Worm (Caenorhabditis elegans) whole organism, L4 larva: ENCODE data around the gene K11H3.8.
A peak's percentile ranks its signal among the peaks of the same experiment; 100 is the strongest.

Experiments used
- F44E2.7 ChIP-seq: fragments of 200-800 bp; sonication (Bioruptor generic); IDR thresholded peaks from 2 replicates; pipeline ENCODE4 v2.1.2; 2022; ENCODE audit warnings: missing genetic modification characterization, missing compliant biosample characterization
- R02D3.7 ChIP-seq: fragments of 150-350 bp; sonication (generic microtip); optimal IDR thresholded peaks from 3 replicates; lab custom pipeline; 2014; ENCODE audit warnings: missing biosample characterization, missing genetic modification characterization
- T26A8.4 ChIP-seq: fragments of 200-800 bp; sonication (Bioruptor generic); IDR thresholded peaks from 2 replicates; pipeline ENCODE4 v1.3.6; 2022; ENCODE audit warnings: missing genetic modification characterization, missing compliant biosample characterization
- Y48G9A.11 ChIP-seq: fragments of 200-800 bp; sonication (Bioruptor generic); IDR thresholded peaks from 2 replicates; pipeline ENCODE4 v1.3.6; 2022; ENCODE audit warnings: missing genetic modification reagents, missing genetic modification characterization, missing compliant biosample characterization
- arid-1 ChIP-seq: fragments of 200-800 bp; sonication (Bioruptor generic); conservative IDR thresholded peaks from 2 replicates; pipeline ENCODE4 v1.3.6; 2022; ENCODE audit warnings: missing genetic modification reagents, missing genetic modification characterization, missing compliant biosample characterization
- attf-4 ChIP-seq: sonication (generic microtip); optimal IDR thresholded peaks from 3 replicates; lab custom pipeline; 2017; ENCODE audit warnings: missing biosample characterization, missing genetic modification characterization
- ceh-20 ChIP-seq: fragments of 200-800 bp; sonication (Bioruptor generic); IDR thresholded peaks from 2 replicates; pipeline ENCODE4 v1.3.6; 2022; ENCODE audit warnings: missing genetic modification reagents, missing genetic modification characterization, missing compliant biosample characterization
- ceh-28 ChIP-seq: fragments of 150-350 bp; optimal IDR thresholded peaks from 2 replicates; lab custom pipeline; 2014; ENCODE audit warnings: missing biosample characterization, missing genetic modification reagents, missing genetic modification characterization
- ceh-32 ChIP-seq: sonication (generic microtip); optimal IDR thresholded peaks from 2 replicates; lab custom pipeline; 2016; ENCODE audit warnings: mild to moderate bottlenecking, missing genetic modification characterization, missing compliant biosample characterization; ENCODE audit not compliant: poor library complexity
- cey-2 ChIP-seq: sonication (generic microtip); optimal IDR thresholded peaks from 3 replicates; lab custom pipeline; 2017; ENCODE audit warnings: missing genetic modification characterization, mild to moderate bottlenecking, missing compliant biosample characterization, antibody characterized with exemption, borderline replicate concordance; ENCODE audit not compliant: insufficient read depth
- ctbp-1 ChIP-seq: fragments of 200-800 bp; sonication (Bioruptor generic); IDR thresholded peaks from 2 replicates; pipeline ENCODE4 v1.3.6; 2022; ENCODE audit warnings: missing genetic modification reagents, missing genetic modification characterization, missing compliant biosample characterization
- daf-16 ChIP-seq, 3 experiments: sonication (generic microtip); optimal IDR thresholded peaks; 2 replicates each; lab custom pipeline; 2016 to 2017; ENCODE audit warnings: missing genetic modification characterization in 3 of 3, missing genetic modification reagents in 3 of 3, mild to moderate bottlenecking in 2 of 3, missing compliant biosample characterization in 2 of 3, missing biosample characterization in 1 of 3, moderate library complexity in 1 of 3
- dmd-6 ChIP-seq: fragments of 200-800 bp; sonication (Bioruptor generic); IDR thresholded peaks from 2 replicates; pipeline ENCODE4 v1.3.6; 2022; ENCODE audit warnings: missing genetic modification reagents, missing genetic modification characterization, missing compliant biosample characterization
- dmd-8 ChIP-seq: fragments of 200-800 bp; sonication (Bioruptor generic); IDR thresholded peaks from 2 replicates; pipeline ENCODE4 v1.3.6; 2022; ENCODE audit warnings: missing genetic modification characterization, missing compliant biosample characterization
- dmd-9 ChIP-seq: fragments of 200-800 bp; sonication (Bioruptor generic); IDR thresholded peaks from 2 replicates; pipeline ENCODE4 v1.3.6; 2022; ENCODE audit warnings: missing genetic modification reagents, missing genetic modification characterization, missing compliant biosample characterization
- dpl-1 ChIP-seq: fragments of 150-350 bp; optimal IDR thresholded peaks from 2 replicates; lab custom pipeline; 2014; ENCODE audit warnings: missing biosample characterization, missing genetic modification reagents, missing genetic modification characterization
- dve-1 ChIP-seq: sonication (generic microtip); optimal IDR thresholded peaks from 2 replicates; lab custom pipeline; 2017; ENCODE audit warnings: antibody characterized with exemption, mild to moderate bottlenecking, missing genetic modification characterization, missing compliant biosample characterization; ENCODE audit not compliant: insufficient read depth
- egl-27 ChIP-seq: sonication (generic microtip); optimal IDR thresholded peaks from 3 replicates; lab custom pipeline; 2017; ENCODE audit warnings: missing biosample characterization, missing genetic modification reagents, missing genetic modification characterization
- fkh-10 ChIP-seq: fragments of 150-350 bp; optimal IDR thresholded peaks from 2 replicates; lab custom pipeline; 2014; ENCODE audit warnings: missing biosample characterization, missing genetic modification reagents, missing genetic modification characterization
- gei-8 ChIP-seq: fragments of 200-800 bp; sonication (Bioruptor generic); optimal IDR thresholded peaks from 2 replicates; lab custom pipeline; 2018; ENCODE audit warnings: mild to moderate bottlenecking, missing genetic modification characterization, missing compliant biosample characterization
- jun-1 ChIP-seq: fragments of 150-350 bp; optimal IDR thresholded peaks from 2 replicates; lab custom pipeline; 2014; ENCODE audit warnings: missing biosample characterization, missing genetic modification reagents, missing genetic modification characterization
- lin-38 ChIP-seq: fragments of 200-800 bp; sonication (Bioruptor generic); IDR thresholded peaks from 2 replicates; pipeline ENCODE4 v1.3.6; 2022; ENCODE audit warnings: missing genetic modification reagents, missing genetic modification characterization, missing compliant biosample characterization
- lir-3 ChIP-seq: sonication (generic microtip); optimal IDR thresholded peaks from 2 replicates; lab custom pipeline; 2016; ENCODE audit warnings: mild to moderate bottlenecking, missing genetic modification characterization, missing compliant biosample characterization
- mdl-1 ChIP-seq, 2 experiments: fragments of 150-350 bp in 1 of 2; sonication (generic microtip) in 1 of 2; optimal IDR thresholded peaks; 2 replicates each; lab custom pipeline; 2014 to 2017; ENCODE audit warnings: missing biosample characterization in 2 of 2, missing genetic modification characterization in 2 of 2
- mep-1 ChIP-seq: fragments of 150-350 bp; sonication (generic microtip); optimal IDR thresholded peaks from 3 replicates; lab custom pipeline; 2014; ENCODE audit warnings: missing biosample characterization, missing genetic modification characterization
- mes-2 ChIP-seq: sonication (generic microtip); optimal IDR thresholded peaks from 2 replicates; lab custom pipeline; 2016; ENCODE audit warnings: missing genotype, mild to moderate bottlenecking, missing genetic modification characterization, missing compliant biosample characterization; ENCODE audit not compliant: poor library complexity, severe bottlenecking
- mxl-3 ChIP-seq: fragments of 200-800 bp; sonication (Bioruptor generic); optimal IDR thresholded peaks from 2 replicates; lab custom pipeline; 2018; ENCODE audit warnings: mild to moderate bottlenecking, missing genetic modification characterization, missing compliant biosample characterization
- nhr-11 ChIP-seq: fragments of 150-350 bp; optimal IDR thresholded peaks from 2 replicates; lab custom pipeline; 2014; ENCODE audit warnings: missing biosample characterization, missing genetic modification characterization
- nhr-237 ChIP-seq: sonication (generic microtip); optimal IDR thresholded peaks from 2 replicates; lab custom pipeline; 2017; ENCODE audit warnings: missing biosample characterization, missing genetic modification characterization
- nhr-25 ChIP-seq: sonication (generic microtip); optimal IDR thresholded peaks from 2 replicates; lab custom pipeline; 2017; ENCODE audit warnings: missing genetic modification characterization, mild to moderate bottlenecking, missing compliant biosample characterization, antibody characterized with exemption, moderate library complexity, borderline replicate concordance; ENCODE audit not compliant: insufficient read depth
- nhr-28 ChIP-seq: fragments of 150-350 bp; optimal IDR thresholded peaks from 2 replicates; lab custom pipeline; 2014; ENCODE audit warnings: missing biosample characterization, missing genetic modification characterization
- nhr-41 ChIP-seq: fragments of 200-800 bp; sonication (Bioruptor generic); IDR thresholded peaks from 2 replicates; pipeline ENCODE4 v1.3.6; 2022; ENCODE audit warnings: missing genetic modification reagents, missing genetic modification characterization, missing compliant biosample characterization
- nhr-48 ChIP-seq: sonication (generic microtip); optimal IDR thresholded peaks from 2 replicates; lab custom pipeline; 2016; ENCODE audit warnings: mild to moderate bottlenecking, missing genetic modification characterization, missing compliant biosample characterization
- nhr-77 ChIP-seq: fragments of 150-350 bp; optimal IDR thresholded peaks from 2 replicates; lab custom pipeline; 2014; ENCODE audit warnings: missing biosample characterization, missing genetic modification characterization
- php-3 ChIP-seq: fragments of 200-800 bp; sonication (Bioruptor generic); IDR thresholded peaks from 2 replicates; pipeline ENCODE4 v1.3.6; 2022; ENCODE audit warnings: missing genetic modification reagents, missing genetic modification characterization, missing compliant biosample characterization
- pqm-1 ChIP-seq: sonication (generic microtip); optimal IDR thresholded peaks from 2 replicates; lab custom pipeline; 2017; ENCODE audit warnings: missing biosample characterization, missing genetic modification characterization
- rbr-2 ChIP-seq: sonication (generic microtip); optimal IDR thresholded peaks from 2 replicates; lab custom pipeline; 2016; ENCODE audit warnings: missing genotype, missing genetic modification characterization, missing compliant biosample characterization
- spr-3 ChIP-seq: fragments of 200-800 bp; sonication (Bioruptor generic); optimal IDR thresholded peaks from 2 replicates; lab custom pipeline; 2018; ENCODE audit warnings: mild to moderate bottlenecking, missing genetic modification characterization, missing compliant biosample characterization
- unc-130 ChIP-seq: sonication (generic microtip); optimal IDR thresholded peaks from 2 replicates; lab custom pipeline; 2016; ENCODE audit warnings: missing genetic modification reagents, missing genetic modification characterization, missing compliant biosample characterization
- unc-39 ChIP-seq: sonication (generic microtip); optimal IDR thresholded peaks from 2 replicates; lab custom pipeline; 2017; ENCODE audit warnings: missing biosample characterization, missing genetic modification characterization
- unc-62 ChIP-seq, 3 experiments: fragments of 150-350 bp in 1 of 3; sonication (generic microtip); optimal IDR thresholded peaks in 2 of 3; peaks in 1 of 3; 1 replicate in 1 of 3; 2 replicates in 2 of 3; lab custom pipeline; 2014 to 2017; ENCODE audit warnings: missing biosample characterization in 3 of 3, missing genetic modification characterization in 3 of 3, missing genetic modification reagents in 3 of 3, missing genotype in 1 of 3
- zfp-2 ChIP-seq: sonication (generic microtip); optimal IDR thresholded peaks from 2 replicates; lab custom pipeline; 2016; ENCODE audit warnings: mild to moderate bottlenecking, missing genetic modification characterization, missing compliant biosample characterization
- zip-2 ChIP-seq: fragments of 150-350 bp; optimal IDR thresholded peaks from 2 replicates; lab custom pipeline; 2014; ENCODE audit warnings: missing biosample characterization, missing genetic modification characterization
- ztf-7 ChIP-seq: fragments of 150-350 bp; optimal IDR thresholded peaks from 2 replicates; lab custom pipeline; 2014; ENCODE audit warnings: missing biosample characterization, missing genetic modification characterization

The K11H3.8 gene

DNA sequence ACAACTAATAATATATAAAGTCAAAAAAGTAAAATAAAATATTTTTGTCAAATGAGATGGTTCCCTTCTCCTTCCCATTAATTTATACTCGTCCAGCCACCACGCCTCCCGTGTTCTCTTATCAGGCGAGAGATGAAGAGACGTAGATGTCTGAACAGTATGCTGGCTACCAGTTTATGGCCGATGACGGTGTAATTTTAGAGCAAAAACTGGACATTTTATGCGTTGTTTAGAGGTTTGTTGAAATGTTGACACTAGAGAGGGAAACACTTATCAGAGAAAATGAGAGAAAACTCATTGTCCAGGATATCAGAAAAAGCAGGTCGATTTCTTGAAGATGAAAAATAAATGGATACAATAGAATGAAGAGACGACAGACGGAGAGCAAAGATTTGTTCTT lies 22.1 kb downstream of the K11H3.8 start (continued):
- no peak for TF ChIP-seq ctbp-1 (GFP tag; lab: Robert Waterston, UW)
- no peak for TF ChIP-seq fkh-10
- TF ChIP-seq ceh-20 (GFP tag; lab: Robert Waterston, UW) = no peak
- TF ChIP-seq spr-3 (GFP tag; lab: Kevin White, UChicago) = no peak
- TF ChIP-seq T26A8.4 (GFP tag; lab: Robert Waterston, UW) = no peak
- no peak for TF ChIP-seq dmd-9
- TF ChIP-seq nhr-25 = no peak
- no peak for TF ChIP-seq cey-2 (tag; lab: Kevin White, UChicago)
- TF ChIP-seq mep-1 (tag; lab: Kevin White, UChicago) = peak; percentile 8
- TF ChIP-seq dve-1 (tag; lab: Kevin White, UChicago) = peak; percentile 77
- no peak for TF ChIP-seq rbr-2 (tag; lab: Kevin White, UChicago)
- TF ChIP-seq mes-2 = peak; percentile 21
- no peak for TF ChIP-seq Y48G9A.11 (GFP tag; lab: Robert Waterston, UW)
- no peak for TF ChIP-seq ceh-28
- TF ChIP-seq nhr-41 (GFP tag; lab: Robert Waterston, UW) = no peak
- no peak for TF ChIP-seq gei-8
- no peak for TF ChIP-seq nhr-237 (tag; lab: Kevin White, UChicago)
- no peak for TF ChIP-seq lin-38 (GFP tag; lab: Robert Waterston, UW)
- no peak for TF ChIP-seq ztf-7 (tag; lab: Kevin White, UChicago)
- TF ChIP-seq nhr-48 (tag; lab: Kevin White, UChicago) = no peak
- no peak for TF ChIP-seq unc-130 (GFP tag; lab: Kevin White, UChicago)
- no peak for TF ChIP-seq daf-16 (GFP tag; optimal IDR thresholded peaks at IDR 0.05; lab: Kevin White, UChicago)
- TF ChIP-seq daf-16 (tag; optimal IDR thresholded peaks at IDR 0.05; lab: Kevin White, UChicago) = peak; percentile 90
- peak; percentile 79 for TF ChIP-seq php-3 (GFP tag; lab: Robert Waterston, UW)
- peak; percentile 8 for TF ChIP-seq pqm-1 (tag; lab: Kevin White, UChicago)
- no peak for TF ChIP-seq F44E2.7 (GFP tag; lab: Robert Waterston, UW)
- TF ChIP-seq arid-1 (GFP tag; lab: Robert Waterston, UW) = no peak
- TF ChIP-seq nhr-28 = peak; percentile 27
- TF ChIP-seq unc-39 (tag; lab: Kevin White, UChicago) = no peak
- peak in 1 of 2 experiments; percentile 36 for TF ChIP-seq mdl-1 (tag; optimal IDR thresholded peaks at IDR 0.05; lab: Kevin White, UChicago)
- TF ChIP-seq nhr-11 (tag; lab: Kevin White, UChicago) = peak; percentile 15
- TF ChIP-seq dpl-1 = no peak
- no peak for TF ChIP-seq dmd-8 (GFP tag; lab: Robert Waterston, UW)
- no peak for TF ChIP-seq zip-2 (tag; lab: Kevin White, UChicago)
- no peak for TF ChIP-seq jun-1 (tag; lab: Kevin White, UChicago)
- TF ChIP-seq egl-27 (tag; lab: Kevin White, UChicago) = no peak
- no peak for TF ChIP-seq R02D3.7
- TF ChIP-seq dmd-6 (GFP tag; lab: Robert Waterston, UW) = peak; percentile 57
- peak; percentile 36 for TF ChIP-seq nhr-77
- TF ChIP-seq attf-4 (tag; lab: Kevin White, UChicago) = no peak
- TF ChIP-seq zfp-2 (tag; lab: Kevin White, UChicago) = no peak
- no peak for TF ChIP-seq mxl-3
- TF ChIP-seq unc-62 (GFP tag; optimal IDR thresholded peaks at IDR 0.05 in 1 of 2; lab: Kevin White, UChicago) = peak in 1 of 2 experiments; percentile 29
- no peak for TF ChIP-seq unc-62 (tag; optimal IDR thresholded peaks at IDR 0.05; lab: Kevin White, UChicago)
- TF ChIP-seq ceh-32 = no peak
- no peak for TF ChIP-seq lir-3
